Worm (Caenorhabditis elegans) whole organism, L3 larva: ENCODE measurements around the gene F02E11.2.

ENCODE experiments used
- R02D3.7 ChIP-seq: fragments of 150-350 bp; optimal IDR thresholded peaks from 2 replicates; lab custom pipeline; 2014; ENCODE audit warnings: missing biosample characterization, missing genetic modification characterization
- ZK546.5 ChIP-seq: sonication (generic microtip); optimal IDR thresholded peaks from 2 replicates; lab custom pipeline; 2017; ENCODE audit warnings: missing biosample characterization, missing genetic modification characterization
- aly-2 ChIP-seq: fragments of 150-350 bp; optimal IDR thresholded peaks from 2 replicates; lab custom pipeline; 2014; ENCODE audit warnings: missing biosample characterization, missing genetic modification characterization
- ama-1 ChIP-seq: fragments of 150-350 bp; optimal IDR thresholded peaks from 2 replicates; lab custom pipeline; 2018
- ceh-16 ChIP-seq: sonication (generic microtip); optimal IDR thresholded peaks from 2 replicates; lab custom pipeline; 2017; ENCODE audit warnings: missing biosample characterization, missing genetic modification characterization
- egl-27 ChIP-seq: sonication (generic microtip); optimal IDR thresholded peaks from 4 replicates; lab custom pipeline; 2017; ENCODE audit warnings: missing biosample characterization, missing genetic modification reagents, missing genetic modification characterization
- egl-5 ChIP-seq: fragments of 150-350 bp; optimal IDR thresholded peaks from 2 replicates; lab custom pipeline; 2017; ENCODE audit warnings: missing biosample characterization, missing genetic modification reagents, missing genetic modification characterization, inconsistent platforms
- elt-2 ChIP-seq: sonication (generic microtip); optimal IDR thresholded peaks from 2 replicates; lab custom pipeline; 2016; ENCODE audit warnings: missing genetic modification reagents, mild to moderate bottlenecking, missing genetic modification characterization, missing compliant biosample characterization
- eor-1 ChIP-seq, 2 experiments: fragments of 150-350 bp; optimal IDR thresholded peaks; 2 replicates each; lab custom pipeline; 2014 to 2018; ENCODE audit warnings: missing biosample characterization in 2 of 2, missing genetic modification characterization in 2 of 2
- fkh-2 ChIP-seq: fragments of 150-350 bp; optimal IDR thresholded peaks from 2 replicates; lab custom pipeline; 2014; ENCODE audit warnings: missing biosample characterization, missing genetic modification reagents, missing genetic modification characterization
- hmg-11 ChIP-seq: sonication (generic microtip); optimal IDR thresholded peaks from 2 replicates; lab custom pipeline; 2016; ENCODE audit warnings: missing genetic modification characterization, missing compliant biosample characterization
- jun-1 ChIP-seq: fragments of 150-350 bp; optimal IDR thresholded peaks from 2 replicates; lab custom pipeline; 2014; ENCODE audit warnings: missing biosample characterization, missing genetic modification reagents, missing genetic modification characterization
- lin-39 ChIP-seq: fragments of 150-350 bp; optimal IDR thresholded peaks from 2 replicates; lab custom pipeline; 2018; ENCODE audit warnings: missing biosample characterization, missing genetic modification reagents, missing genetic modification characterization
- lsy-12 ChIP-seq: sonication (generic microtip); optimal IDR thresholded peaks from 2 replicates; lab custom pipeline; 2016; ENCODE audit warnings: mild to moderate bottlenecking, missing genetic modification characterization, missing compliant biosample characterization
- mdl-1 ChIP-seq: fragments of 150-350 bp; optimal IDR thresholded peaks from 2 replicates; lab custom pipeline; 2014; ENCODE audit warnings: missing biosample characterization, missing genetic modification characterization
- mml-1 ChIP-seq: fragments of 150-350 bp; sonication (generic microtip); optimal IDR thresholded peaks from 3 replicates; lab custom pipeline; 2014; ENCODE audit warnings: missing biosample characterization, missing genetic modification characterization
- nfya-1 ChIP-seq: sonication (generic microtip); optimal IDR thresholded peaks from 2 replicates; lab custom pipeline; 2017; ENCODE audit warnings: missing genetic modification characterization, mild to moderate bottlenecking, missing compliant biosample characterization, antibody characterized with exemption, moderate library complexity; ENCODE audit not compliant: insufficient read depth
- nhr-11 ChIP-seq: fragments of 150-350 bp; optimal IDR thresholded peaks from 2 replicates; lab custom pipeline; 2014; ENCODE audit warnings: missing biosample characterization, missing genetic modification characterization
- nhr-23 ChIP-seq: fragments of 150-350 bp; optimal IDR thresholded peaks from 2 replicates; lab custom pipeline; 2014; ENCODE audit warnings: missing biosample characterization, missing genetic modification reagents, missing genetic modification characterization
- nhr-237 ChIP-seq: fragments of 150-350 bp; optimal IDR thresholded peaks from 2 replicates; lab custom pipeline; 2014; ENCODE audit warnings: missing biosample characterization, missing genetic modification characterization
- nhr-28 ChIP-seq: fragments of 150-350 bp; optimal IDR thresholded peaks from 2 replicates; lab custom pipeline; 2014; ENCODE audit warnings: missing biosample characterization, missing genetic modification characterization
- nhr-43 ChIP-seq: sonication (generic microtip); optimal IDR thresholded peaks from 2 replicates; lab custom pipeline; 2016; ENCODE audit warnings: mild to moderate bottlenecking, missing genetic modification characterization, missing compliant biosample characterization; ENCODE audit not compliant: poor library complexity, severe bottlenecking
- nhr-67 ChIP-seq: fragments of 150-350 bp; optimal IDR thresholded peaks from 2 replicates; lab custom pipeline; 2014; ENCODE audit warnings: missing biosample characterization, missing genetic modification characterization
- nhr-77 ChIP-seq: fragments of 150-350 bp; optimal IDR thresholded peaks from 2 replicates; lab custom pipeline; 2014; ENCODE audit warnings: missing biosample characterization, missing genetic modification characterization
- pha-4 ChIP-seq: fragments of 150-350 bp; optimal IDR thresholded peaks from 2 replicates; lab custom pipeline; 2014; ENCODE audit warnings: missing biosample characterization, missing genetic modification reagents, missing genetic modification characterization
- pqm-1 ChIP-seq: fragments of 150-350 bp; optimal IDR thresholded peaks from 2 replicates; lab custom pipeline; 2017; ENCODE audit warnings: missing biosample characterization, missing genetic modification characterization, inconsistent platforms
- sea-2 ChIP-seq: fragments of 150-350 bp; sonication (generic microtip); optimal IDR thresholded peaks from 4 replicates; lab custom pipeline; 2014; ENCODE audit warnings: missing biosample characterization, missing genetic modification reagents, missing genetic modification characterization
- skn-1 ChIP-seq: fragments of 150-350 bp; optimal IDR thresholded peaks from 2 replicates; lab custom pipeline; 2014; ENCODE audit warnings: missing biosample characterization, missing genetic modification characterization
- snpc-4 ChIP-seq: fragments of 150-350 bp; optimal IDR thresholded peaks from 2 replicates; lab custom pipeline; 2014; ENCODE audit warnings: missing biosample characterization, missing genetic modification characterization
- tbx-2 ChIP-seq: sonication (generic microtip); optimal IDR thresholded peaks from 2 replicates; lab custom pipeline; 2016; ENCODE audit warnings: mild to moderate bottlenecking, missing genetic modification characterization, missing compliant biosample characterization
- unc-39 ChIP-seq: sonication (generic microtip); optimal IDR thresholded peaks from 4 replicates; lab custom pipeline; 2017; ENCODE audit warnings: missing biosample characterization, missing genetic modification characterization
- unc-62 ChIP-seq: fragments of 150-350 bp; sonication (generic microtip); optimal IDR thresholded peaks from 4 replicates; lab custom pipeline; 2014; ENCODE audit warnings: missing biosample characterization, missing genetic modification reagents, missing genetic modification characterization
- ztf-11 ChIP-seq: fragments of 150-350 bp; optimal IDR thresholded peaks from 2 replicates; lab custom pipeline; 2014; ENCODE audit warnings: missing biosample characterization, missing genetic modification characterization

Gene F02E11.2

DNA sequence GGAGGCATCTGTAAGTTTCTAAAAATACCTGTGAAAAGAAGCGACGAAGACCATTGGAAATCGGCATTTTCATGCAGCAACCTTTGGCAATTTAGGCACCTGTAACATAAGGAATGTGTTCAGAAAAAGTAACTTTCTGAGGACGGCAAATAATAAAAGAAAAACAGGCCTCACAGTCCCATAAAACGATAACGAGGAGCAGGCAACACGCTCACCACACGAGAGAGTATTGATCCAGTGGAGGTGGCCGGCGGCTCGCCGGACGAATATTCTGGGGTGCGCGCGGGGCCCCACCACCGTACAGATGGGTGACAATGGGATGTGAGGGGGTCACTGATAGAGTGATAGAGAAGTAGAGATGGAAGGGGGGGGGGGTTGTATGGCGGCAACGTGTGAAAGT is 12.3 kb downstream of the F02E11.2 start, which contains the start of gene F02E11.3:
TSS of gene F02E11.3 (minus strand) at position 101 of the 400 bp plus-strand sequence.
- TF ChIP-seq nhr-43 (tag; lab: Kevin White, UChicago) (no peak), eor-1 (tag; optimal IDR thresholded peaks at IDR 0.05; lab: Kevin White, UChicago) (no peak), nhr-67 (no peak), jun-1 (tag; lab: Kevin White, UChicago) (no peak), mml-1 (tag; lab: Kevin White, UChicago) (no peak), unc-62 (GFP tag; lab: Kevin White, UChicago) (no peak), elt-2 (no peak), aly-2 (tag; lab: Kevin White, UChicago) (no peak), ZK546.5 (tag; lab: Kevin White, UChicago) (no peak)

ce11 chrII:3277686-3278085 is 15.1 kb downstream of the F02E11.2 start, which contains the start of gene F02E11.4:
Gene F02E11.4 (minus strand): TSS chrII:3277786.
- TF ChIP-seq unc-62 (GFP tag; lab: Kevin White, UChicago) (no peak), sea-2 (GFP tag; lab: Kevin White, UChicago) (no peak), mml-1 (tag; lab: Kevin White, UChicago) (no peak), nhr-11 (no peak), fkh-2 (tag; lab: Kevin White, UChicago) (no peak), ztf-11 (tag; lab: Kevin White, UChicago) (no peak), tbx-2 (tag; lab: Kevin White, UChicago) (no peak), nhr-77 (no peak), egl-5 (tag; lab: Kevin White, UChicago) (no peak), aly-2 (tag; lab: Kevin White, UChicago) (no peak), unc-39 (tag; lab: Kevin White, UChicago) (no peak), pha-4 (tag; lab: Kevin White, UChicago) (no peak), egl-27 (tag; lab: Kevin White, UChicago) (no peak), nhr-43 (tag; lab: Kevin White, UChicago) (no peak), nhr-28 (no peak), lsy-12 (tag; lab: Kevin White, UChicago) (no peak), elt-2 (no peak), pqm-1 (tag; lab: Kevin White, UChicago) (no peak), R02D3.7 (tag; lab: Kevin White, UChicago) (no peak), ceh-16 (no peak)

DNA sequence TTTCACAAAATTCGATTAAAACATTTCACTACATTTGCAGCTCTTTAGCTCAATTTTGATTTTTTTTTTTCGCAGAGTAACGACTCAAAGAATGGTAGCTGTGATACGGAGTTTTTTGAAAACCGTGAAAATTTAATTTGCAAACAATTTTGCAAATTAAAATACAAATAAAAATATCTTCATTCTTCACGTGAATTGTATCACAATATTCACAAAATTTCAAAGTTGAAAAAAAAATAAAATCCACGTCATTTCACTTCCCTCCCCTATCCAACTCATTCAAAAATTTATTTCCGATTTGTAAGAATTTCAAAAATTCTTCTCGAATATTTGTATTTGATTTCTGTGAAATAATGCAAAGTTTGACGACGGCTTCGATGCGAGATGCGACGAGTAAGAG is 16.0 kb downstream of the F02E11.2 start, which contains the start of gene wht-4:
TSS of gene wht-4 (plus strand) at position 301 of the 400 bp plus-strand sequence.
- TF ChIP-seq nhr-237 (tag; lab: Kevin White, UChicago): no peak
- no peak for TF ChIP-seq R02D3.7 (tag; lab: Kevin White, UChicago)
- no peak for TF ChIP-seq ceh-16
- no peak for TF ChIP-seq nhr-77

- TF ChIP-seq snpc-4 (tag; lab: Kevin White, UChicago) (no peak), nfya-1 (tag; lab: Kevin White, UChicago) (no peak), mdl-1 (tag; lab: Kevin White, UChicago) (no peak), nhr-11 (no peak), lin-39 (tag; lab: Kevin White, UChicago) (no peak), skn-1 (tag; lab: Kevin White, UChicago) (no peak), nhr-237 (tag; lab: Kevin White, UChicago) (no peak), tbx-2 (tag; lab: Kevin White, UChicago) (no peak), nhr-28 (no peak)
Measured at ce11 chrII:3282353-3282752, 19.7 kb downstream of the F02E11.2 start, which contains the start of gene nep-13. Gene nep-13 (plus strand): TSS chrII:3282653.

DNA sequence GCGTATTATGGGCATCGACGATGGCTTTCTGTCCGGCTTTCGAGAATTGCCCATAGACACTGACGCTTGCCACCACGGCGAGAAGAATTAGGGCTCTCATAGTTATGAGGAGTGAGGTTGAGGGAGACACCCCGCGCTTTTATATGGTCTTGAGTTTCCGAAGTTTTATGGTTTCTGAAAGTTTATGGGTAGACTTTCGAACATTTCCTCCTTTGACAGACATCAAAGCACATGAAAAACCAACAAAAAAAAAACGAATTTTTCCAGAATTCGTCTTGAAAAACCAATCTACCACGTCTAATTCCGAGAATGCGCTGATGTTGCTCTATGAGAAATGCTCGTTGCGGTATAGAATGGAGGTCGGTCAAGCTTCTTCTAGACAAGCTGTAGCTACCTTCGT is 22.0 kb downstream of the F02E11.2 start, which contains the start of gene scl-15:
TSS of gene scl-15 (minus strand) at position 101 of the 400 bp plus-strand sequence.
- TF ChIP-seq nhr-23: no peak
- TF ChIP-seq ama-1 (lab: Kevin White, UChicago): no peak
- no peak for TF ChIP-seq nhr-43 (tag; lab: Kevin White, UChicago)
- TF ChIP-seq aly-2 (tag; lab: Kevin White, UChicago): no peak
- TF ChIP-seq hmg-11 (tag; lab: Kevin White, UChicago): no peak
- TF ChIP-seq nhr-28: no peak
- TF ChIP-seq jun-1 (tag; lab: Kevin White, UChicago): no peak
- no peak for TF ChIP-seq pha-4 (tag; lab: Kevin White, UChicago)
- TF ChIP-seq nhr-237 (tag; lab: Kevin White, UChicago): no peak
- TF ChIP-seq egl-5 (tag; lab: Kevin White, UChicago): no peak
- TF ChIP-seq nhr-67: no peak
- no peak for TF ChIP-seq pqm-1 (tag; lab: Kevin White, UChicago)
- no peak for TF ChIP-seq elt-2
